Worm (Caenorhabditis elegans): ENCODE data around the gene B0554.4.

ce11 chrV:479046-479445 lies 50.1 kb downstream of the B0554.4 start:
- TF ChIP-seq ceh-9 (tag; optimal IDR thresholded peaks at IDR 0.05) (no peak), pha-4 (tag; optimal IDR thresholded peaks at IDR 0.05) (no peak)
